Worm (Caenorhabditis elegans) whole organism, L1 larva: ENCODE measurements around the gene itsn-1.

ENCODE experiments used
- ama-1 ChIP-seq: fragments of 150-350 bp; optimal IDR thresholded peaks from 2 replicates; lab custom pipeline; 2014
- elt-2 ChIP-seq: sonication (generic microtip); optimal IDR thresholded peaks from 2 replicates; lab custom pipeline; 2016; ENCODE audit warnings: missing genetic modification characterization, mild to moderate bottlenecking, inconsistent platforms, missing compliant biosample characterization, missing genetic modification reagents
- jun-1 ChIP-seq: fragments of 150-350 bp; optimal IDR thresholded peaks from 2 replicates; lab custom pipeline; 2014; ENCODE audit warnings: missing biosample characterization, missing genetic modification reagents, missing genetic modification characterization
- pqm-1 ChIP-seq: sonication (generic microtip); optimal IDR thresholded peaks from 3 replicates; lab custom pipeline; 2017; ENCODE audit warnings: missing biosample characterization, missing genetic modification characterization
- ztf-11 ChIP-seq, 2 experiments: sonication (generic microtip); optimal IDR thresholded peaks; 2 replicates each; lab custom pipeline; 2016 to 2017; ENCODE audit warnings: missing genetic modification characterization in 2 of 2, missing biosample characterization in 1 of 2, missing compliant biosample characterization in 1 of 2

DNA sequence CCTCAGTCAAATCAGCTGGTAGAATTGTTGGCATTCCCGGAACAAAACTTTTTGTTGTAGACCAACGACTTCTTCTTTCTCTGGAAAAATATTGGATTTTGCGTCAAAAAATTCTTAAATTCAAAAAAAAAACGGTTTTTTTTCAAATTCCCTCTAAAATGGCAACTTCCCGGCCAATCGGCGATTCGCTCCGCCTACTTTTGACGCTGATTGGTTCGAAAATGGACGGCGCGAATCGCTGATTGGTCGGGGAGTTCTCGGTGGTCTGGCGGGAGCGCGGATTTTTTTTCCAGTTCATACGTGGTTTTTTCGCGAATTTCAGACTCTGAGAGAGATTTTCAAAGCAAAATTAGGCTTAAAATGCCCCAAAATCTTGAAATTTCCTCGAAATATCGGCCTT, 10.7 kb upstream of the itsn-1 start:
- TF ChIP-seq elt-2 (no peak), pqm-1 (tag; lab: Kevin White, UChicago) (no peak), jun-1 (no peak), ama-1 (lab: Kevin White, UChicago) (no peak), ztf-11 (tag; optimal IDR thresholded peaks at IDR 0.05; lab: Kevin White, UChicago) (no peak)
